Fruit fly (Drosophila melanogaster) whole organism, adult: ENCODE results near the gene CG31548.

Experiments used
- CG14711 ChIP-seq: fragments of 200-800 bp; sonication (Bioruptor generic); optimal IDR thresholded peaks from 2 replicates; lab custom pipeline; 2018; ENCODE audit warnings: missing biosample characterization, mild to moderate bottlenecking, missing genetic modification characterization, moderate library complexity
- CG33017 ChIP-seq: fragments of 200-800 bp; sonication (Bioruptor generic); optimal IDR thresholded peaks from 2 replicates; lab custom pipeline; 2018; ENCODE audit warnings: missing biosample characterization, mild to moderate bottlenecking, missing genetic modification characterization, moderate library complexity
- CG7101 ChIP-seq: fragments of 200-800 bp; sonication (Bioruptor generic); optimal IDR thresholded peaks from 2 replicates; lab custom pipeline; 2018; ENCODE audit warnings: missing biosample characterization, mild to moderate bottlenecking, missing genetic modification characterization, moderate library complexity
- Crg-1 ChIP-seq: fragments of 200-800 bp; sonication (Bioruptor generic); optimal IDR thresholded peaks from 2 replicates; lab custom pipeline; 2016; ENCODE audit warnings: missing biosample characterization, missing genetic modification characterization
- Mnt ChIP-seq: fragments of 200-800 bp; sonication (Bioruptor generic); optimal IDR thresholded peaks from 2 replicates; lab custom pipeline; 2016; ENCODE audit warnings: missing biosample characterization, mild to moderate bottlenecking, missing genetic modification characterization
- bab1 ChIP-seq: fragments of 200-800 bp; sonication (Bioruptor generic); optimal IDR thresholded peaks from 3 replicates; lab custom pipeline; 2019; ENCODE audit warnings: missing biosample characterization, mild to moderate bottlenecking, missing genetic modification characterization, moderate library complexity
- cic ChIP-seq: fragments of 200-800 bp; sonication (Bioruptor generic); optimal IDR thresholded peaks from 2 replicates; lab custom pipeline; 2017; ENCODE audit warnings: missing biosample characterization, mild to moderate bottlenecking, missing genetic modification characterization, moderate library complexity
- kay ChIP-seq: fragments of 200-800 bp; sonication (Bioruptor generic); peaks from one replicate; lab custom pipeline; 2016; ENCODE audit warnings: missing biosample characterization, missing genetic modification characterization, borderline replicate concordance
- ovo ChIP-seq: fragments of 200-800 bp; sonication (Bioruptor generic); optimal IDR thresholded peaks from 2 replicates; lab custom pipeline; 2016; ENCODE audit warnings: missing biosample characterization, missing genetic modification characterization

- TF ChIP-seq ovo (no peak), bab1 (GFP tag; lab: Kevin White, UChicago) (no peak), CG7101 (tag; lab: Kevin White, UChicago) (no peak), Crg-1 (GFP tag; lab: Kevin White, UChicago) (no peak), Mnt (GFP tag; lab: Kevin White, UChicago) (no peak), cic (GFP tag; lab: Kevin White, UChicago) (no peak), CG14711 (tag; lab: Kevin White, UChicago) (no peak), kay (GFP tag; lab: Kevin White, UChicago) (peak; percentile 64), CG33017 (tag; lab: Kevin White, UChicago) (no peak)
These were observed 34.1 kb upstream of the CG31548 start for dm6 chr3R:5670660-5671264.
